Worm (Caenorhabditis elegans) whole organism, L4 larva: ENCODE data around the gene tebp-1.

Experiments
- aha-1 ChIP-seq: fragments of 150-350 bp; peaks from one replicate; lab custom pipeline; 2014; ENCODE audit warnings: missing biosample characterization, missing genetic modification characterization
- ceh-44 ChIP-seq: fragments of 200-800 bp; sonication (Bioruptor generic); IDR thresholded peaks from 2 replicates; pipeline ENCODE4 v1.3.6; 2022; ENCODE audit warnings: missing genetic modification reagents, missing genetic modification characterization, missing compliant biosample characterization
- ces-1 ChIP-seq: fragments of 150-350 bp; sonication (generic microtip); optimal IDR thresholded peaks from 4 replicates; lab custom pipeline; 2014; ENCODE audit warnings: missing biosample characterization, missing genetic modification reagents, missing genetic modification characterization
- ctbp-1 ChIP-seq: fragments of 200-800 bp; sonication (Bioruptor generic); IDR thresholded peaks from 2 replicates; pipeline ENCODE4 v1.3.6; 2022; ENCODE audit warnings: missing genetic modification reagents, missing genetic modification characterization, missing compliant biosample characterization
- daf-12 ChIP-seq: fragments of 150-350 bp; optimal IDR thresholded peaks from 2 replicates; lab custom pipeline; 2014; ENCODE audit warnings: missing biosample characterization, missing genetic modification reagents, missing genetic modification characterization
- daf-19 ChIP-seq: fragments of 200-800 bp; sonication (Bioruptor generic); conservative IDR thresholded peaks from 2 replicates; pipeline ENCODE4 v1.3.6; 2022; ENCODE audit warnings: missing genetic modification characterization, missing compliant biosample characterization
- dmd-9 ChIP-seq: fragments of 200-800 bp; sonication (Bioruptor generic); IDR thresholded peaks from 2 replicates; pipeline ENCODE4 v1.3.6; 2022; ENCODE audit warnings: missing genetic modification reagents, missing genetic modification characterization, missing compliant biosample characterization
- dpl-1 ChIP-seq: fragments of 150-350 bp; optimal IDR thresholded peaks from 2 replicates; lab custom pipeline; 2014; ENCODE audit warnings: missing biosample characterization, missing genetic modification reagents, missing genetic modification characterization
- lin-15B ChIP-seq: fragments of 150-350 bp; sonication (generic microtip); optimal IDR thresholded peaks from 3 replicates; lab custom pipeline; 2014; ENCODE audit warnings: missing biosample characterization, missing genetic modification characterization
- mxl-2 ChIP-seq: fragments of 200-800 bp; sonication (Bioruptor generic); conservative IDR thresholded peaks from 2 replicates; pipeline ENCODE4 v1.3.6; 2022; ENCODE audit warnings: missing genetic modification reagents, missing genetic modification characterization, missing compliant biosample characterization
- nhr-77 ChIP-seq: fragments of 150-350 bp; optimal IDR thresholded peaks from 2 replicates; lab custom pipeline; 2014; ENCODE audit warnings: missing biosample characterization, missing genetic modification characterization
- ztf-11 ChIP-seq: fragments of 150-350 bp; optimal IDR thresholded peaks from 2 replicates; lab custom pipeline; 2014; ENCODE audit warnings: missing biosample characterization, missing genetic modification characterization

ce11 chrII:14413035-14413525, 51.3 kb downstream of the tebp-1 start, which contains the start of gene exl-1:
- TF ChIP-seq nhr-77 (tag; lab: Kevin White, UChicago) (no peak), mxl-2 (GFP tag; lab: Robert Waterston, UW) (no peak), daf-19 (GFP tag; lab: Robert Waterston, UW) (0 out of 2 replicates have a peak, but pooled peaks have one; percentile 40), daf-12 (tag; lab: Kevin White, UChicago) (no peak), ztf-11 (tag; lab: Kevin White, UChicago) (no peak), aha-1 (tag; lab: Kevin White, UChicago) (no peak), dmd-9 (GFP tag; lab: Robert Waterston, UW) (no peak), ces-1 (no peak), dpl-1 (GFP tag; lab: Kevin White, UChicago) (peak; percentile 1), ceh-44 (GFP tag; lab: Robert Waterston, UW) (no peak), lin-15B (tag; lab: Kevin White, UChicago) (no peak), ctbp-1 (no peak)
